Fruit fly (Drosophila melanogaster): ENCODE results near the gene kraken.

DNA sequence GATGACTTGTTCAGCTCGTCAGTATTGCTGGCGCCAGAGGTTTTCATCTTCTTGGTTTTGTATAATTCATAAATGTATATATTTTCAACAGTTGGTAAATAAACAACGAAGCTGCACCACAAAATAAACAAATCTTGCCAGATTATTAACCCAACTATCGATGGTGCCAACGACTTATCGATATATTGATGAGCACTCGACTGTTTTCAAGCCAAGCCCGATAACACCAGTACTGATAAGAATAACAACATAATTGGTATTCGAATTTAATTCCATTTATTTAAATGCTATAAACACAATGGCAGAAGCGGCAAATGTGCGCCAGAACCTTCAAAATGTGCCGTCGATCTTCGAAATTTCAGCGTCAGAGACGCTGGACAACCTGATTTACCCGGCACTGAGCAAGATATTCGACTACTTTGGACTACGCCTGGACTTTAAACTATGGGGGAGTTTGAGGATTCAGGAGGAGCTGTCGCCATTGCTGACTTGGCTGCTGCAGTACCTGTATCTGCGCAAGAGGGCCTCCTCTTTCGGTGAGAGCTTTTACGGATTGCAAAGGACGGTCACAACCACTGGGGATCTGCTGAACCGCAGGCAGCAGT is 36.7 kb upstream of the kraken start, which contains the start of the genes Saf6 and Pex12:
- TF ChIP-seq tj (GFP tag; optimal IDR thresholded peaks at IDR 0.05) = peak; percentile 16
- no peak for TF ChIP-seq CG33017 (tag; optimal IDR thresholded peaks at IDR 0.05)
- TF ChIP-seq bab1 (GFP tag; optimal IDR thresholded peaks at IDR 0.05) = peak; percentile 37
- TF ChIP-seq CG11617 (GFP tag; optimal IDR thresholded peaks at IDR 0.05) = no peak
- no peak for TF ChIP-seq toe (GFP tag; optimal IDR thresholded peaks at IDR 0.05)
- peak; percentile 25 for TF ChIP-seq CG12768 (GFP tag; optimal IDR thresholded peaks at IDR 0.05)
- no peak for TF ChIP-seq kay (GFP tag; ENCODE audit: borderline replicate concordance)
- TF ChIP-seq Mnt (GFP tag; optimal IDR thresholded peaks at IDR 0.05) = peak; percentile 24
- no peak for TF ChIP-seq CG1620 (GFP tag; optimal IDR thresholded peaks at IDR 0.05)
- peak; percentile 12 for TF ChIP-seq Hr96 (GFP tag; optimal IDR thresholded peaks at IDR 0.05)

All from whole organism, adult.